Worm (Caenorhabditis elegans): ENCODE measurements around the gene nhr-10.

The nhr-10 gene

ce11 chrIII:7101814-7102477, 13.3 kb downstream of the nhr-10 start (continued):
- TF ChIP-seq ekl-4 (GFP tag; IDR thresholded peaks at IDR 0.05) (peak; percentile 92), nfya-1 (tag; optimal IDR thresholded peaks at IDR 0.05; ENCODE audit: borderline replicate concordance, insufficient read depth) (no peak), lin-40 (tag; optimal IDR thresholded peaks at IDR 0.05) (no peak), ceh-79 (tag; optimal IDR thresholded peaks at IDR 0.05) (no peak), atf-7 (tag; optimal IDR thresholded peaks at IDR 0.05) (peak; percentile 24), lir-1 (GFP tag; conservative IDR thresholded peaks at IDR 0.05) (peak; percentile 23; the same call in 1 of the 2 replicates), bed-1 (GFP tag; IDR thresholded peaks at IDR 0.05) (no peak), B0035.1 (tag; optimal IDR thresholded peaks at IDR 0.05) (no peak), madf-6 (GFP tag; IDR thresholded peaks at IDR 0.05) (peak; percentile 84), mes-4 (tag; optimal IDR thresholded peaks at IDR 0.05) (no peak), hrde-1 (tag; optimal IDR thresholded peaks at IDR 0.05; ENCODE audit: borderline replicate concordance) (peak; percentile 96), F10E7.11 (tag; optimal IDR thresholded peaks at IDR 0.05) (peak; percentile 70), akir-1 (GFP tag; optimal IDR thresholded peaks at IDR 0.05) (no peak), nhr-90 (tag; optimal IDR thresholded peaks at IDR 0.05) (no peak), zim-3 (tag; optimal IDR thresholded peaks at IDR 0.05) (no peak), C06A6.2 (GFP tag; conservative IDR thresholded peaks at IDR 0.05) (no peak), F33H1.4 (GFP tag; IDR thresholded peaks at IDR 0.05) (peak; percentile 35), rec-8 (tag; optimal IDR thresholded peaks at IDR 0.05) (no peak), ceh-100 (GFP tag; IDR thresholded peaks at IDR 0.05) (peak; percentile 35), dpl-1 (GFP tag; optimal IDR thresholded peaks at IDR 0.05) (no peak), madf-10 (tag; optimal IDR thresholded peaks at IDR 0.05) (no peak), egrh-3 (GFP tag; IDR thresholded peaks at IDR 0.05) (no peak), F22D6.2 (tag; optimal IDR thresholded peaks at IDR 0.05) (no peak), him-1 (tag; optimal IDR thresholded peaks at IDR 0.05) (peak; percentile 8), nfyb-1 (GFP tag; IDR thresholded peaks at IDR 0.05) (no peak; the same call in 1 of the 2 replicates), snpc-3.4 (tag; optimal IDR thresholded peaks at IDR 0.05) (peak; percentile 88), B0336.3 (GFP tag; IDR thresholded peaks at IDR 0.05) (peak; percentile 97), Y53F4B.3 (GFP tag; IDR thresholded peaks at IDR 0.05) (no peak), lag-1 (GFP tag; IDR thresholded peaks at IDR 0.05) (no peak), zfh-2 (GFP tag; conservative IDR thresholded peaks at IDR 0.05) (no peak), F37B4.10 (GFP tag; IDR thresholded peaks at IDR 0.05) (no peak), hmg-1.2 (GFP tag; IDR thresholded peaks at IDR 0.05) (peak; percentile 49; the same call in 1 of the 2 replicates), nfya-2 (GFP tag; IDR thresholded peaks at IDR 0.05) (0 out of 2 replicates have a peak, but pooled peaks have one; percentile 22), ztf-18 (tag; optimal IDR thresholded peaks at IDR 0.05) (peak; percentile 38), xnd-1 (tag; optimal IDR thresholded peaks at IDR 0.05) (peak; percentile 59), lin-26 (GFP tag; IDR thresholded peaks at IDR 0.05) (peak; percentile 82), ztf-26 (tag; optimal IDR thresholded peaks at IDR 0.05) (no peak), unc-130 (GFP tag; optimal IDR thresholded peaks at IDR 0.05) (peak; percentile 74), dox-1 (GFP tag; IDR thresholded peaks at IDR 0.05) (peak; percentile 73), lin-54 (GFP tag; optimal IDR thresholded peaks at IDR 0.05) (peak; percentile 70), egl-18 (GFP tag; IDR thresholded peaks at IDR 0.05) (no peak), hlh-26 (GFP tag; conservative IDR thresholded peaks at IDR 0.05) (no peak), attf-5 (GFP tag; optimal IDR thresholded peaks at IDR 0.05) (peak; percentile 22), ccch-3 (GFP tag; optimal IDR thresholded peaks at IDR 0.05) (no peak), snpc-4 (GFP tag; optimal IDR thresholded peaks at IDR 0.05) (peak; percentile 37), snpc-4 (tag; optimal IDR thresholded peaks at IDR 0.05) (peak in 1 of 4 experiments; percentile 71)

Data from whole organism, young adult.